Fruit fly (Drosophila melanogaster) whole organism, embryonic: ENCODE measurements around the gene CNMa.

Experiments used
- ATbp ChIP-seq: fragments of 200-800 bp; sonication (Bioruptor generic); optimal IDR thresholded peaks from 2 replicates; lab custom pipeline; 2017; ENCODE audit warnings: missing biosample characterization, mild to moderate bottlenecking, missing genetic modification characterization, missing genetic modification reagents
- B-H1 ChIP-seq: fragments of 200-800 bp; sonication (Bioruptor generic); IDR thresholded peaks from 3 replicates; pipeline ENCODE4 v1.3.6; 2022; ENCODE audit warnings: missing biosample characterization, missing genetic modification characterization
- Bdp1 ChIP-seq: fragments of 200-800 bp; sonication (Bioruptor generic); optimal IDR thresholded peaks from 3 replicates; lab custom pipeline; 2016; ENCODE audit warnings: missing biosample characterization, missing genetic modification characterization
- Bgb ChIP-seq: fragments of 200-800 bp; sonication (Bioruptor generic); IDR thresholded peaks from 2 replicates; pipeline ENCODE4 v1.3.6; 2022; ENCODE audit warnings: missing biosample characterization, missing genetic modification characterization; ENCODE audit not compliant: partially characterized antibody
- CG10462 ChIP-seq: fragments of 200-800 bp; sonication (Bioruptor generic); optimal IDR thresholded peaks from 2 replicates; lab custom pipeline; 2016; ENCODE audit warnings: missing biosample characterization, missing genetic modification characterization
- CG11085 ChIP-seq: fragments of 200-800 bp; sonication (Bioruptor generic); IDR thresholded peaks from 2 replicates; pipeline ENCODE4 v1.3.6; 2022; ENCODE audit warnings: missing biosample characterization, missing genetic modification characterization
- CG11093 ChIP-seq: fragments of 200-800 bp; sonication (Bioruptor generic); IDR thresholded peaks from 3 replicates; pipeline ENCODE4 v1.3.6; 2022; ENCODE audit warnings: missing biosample characterization, missing genetic modification characterization
- CG12299 ChIP-seq: fragments of 200-800 bp; sonication (Bioruptor generic); optimal IDR thresholded peaks from 2 replicates; lab custom pipeline; 2018; ENCODE audit warnings: missing biosample characterization, mild to moderate bottlenecking, missing genetic modification characterization
- CG17359 ChIP-seq: fragments of 200-800 bp; sonication (Bioruptor generic); optimal IDR thresholded peaks from 3 replicates; lab custom pipeline; 2018; ENCODE audit warnings: missing biosample characterization, mild to moderate bottlenecking, missing genetic modification characterization, moderate library complexity
- CG18599 ChIP-seq: fragments of 200-800 bp; sonication (Bioruptor generic); optimal IDR thresholded peaks from 3 replicates; lab custom pipeline; 2017; ENCODE audit warnings: missing biosample characterization, missing genetic modification characterization, mild to moderate bottlenecking, moderate library complexity, missing genetic modification reagents
- CG2120 ChIP-seq: fragments of 200-800 bp; sonication (Bioruptor generic); optimal IDR thresholded peaks from 3 replicates; lab custom pipeline; 2016; ENCODE audit warnings: missing biosample characterization, missing genetic modification characterization
- CG2202 ChIP-seq: fragments of 200-800 bp; sonication (Bioruptor generic); optimal IDR thresholded peaks from 2 replicates; lab custom pipeline; 2018; ENCODE audit warnings: missing biosample characterization, mild to moderate bottlenecking, missing genetic modification characterization
- CG32532 ChIP-seq: fragments of 200-800 bp; sonication (Bioruptor generic); IDR thresholded peaks from 2 replicates; pipeline ENCODE4 v1.3.6; 2022; ENCODE audit warnings: missing biosample characterization, missing genetic modification characterization
- CG3847 ChIP-seq: fragments of 200-800 bp; sonication (Bioruptor generic); IDR thresholded peaks from 2 replicates; pipeline ENCODE4 v1.3.6; 2022; ENCODE audit warnings: missing biosample characterization, missing genetic modification characterization
- CG4707 ChIP-seq: fragments of 200-800 bp; sonication (Bioruptor generic); optimal IDR thresholded peaks from 2 replicates; lab custom pipeline; 2018; ENCODE audit warnings: missing biosample characterization, mild to moderate bottlenecking, missing genetic modification characterization, moderate library complexity
- CG5180 ChIP-seq: fragments of 200-800 bp; sonication (Bioruptor generic); optimal IDR thresholded peaks from 3 replicates; lab custom pipeline; 2017; ENCODE audit warnings: missing biosample characterization, missing genetic modification characterization, mild to moderate bottlenecking, moderate library complexity, missing genetic modification reagents
- CG8765 ChIP-seq: fragments of 200-800 bp; sonication (Bioruptor generic); IDR thresholded peaks from 2 replicates; pipeline ENCODE4 v1.3.6; 2022; ENCODE audit warnings: missing biosample characterization, missing genetic modification characterization
- CG8924 ChIP-seq: fragments of 200-800 bp; optimal IDR thresholded peaks from 3 replicates; lab custom pipeline; 2019; ENCODE audit warnings: missing biosample characterization, mild to moderate bottlenecking, missing genetic modification characterization, moderate library complexity
- CG8944 ChIP-seq: fragments of 200-800 bp; sonication (Bioruptor generic); optimal IDR thresholded peaks from 3 replicates; lab custom pipeline; 2016; ENCODE audit warnings: missing biosample characterization, missing genetic modification characterization
- CG9797 ChIP-seq: fragments of 200-800 bp; sonication (Bioruptor generic); optimal IDR thresholded peaks from 3 replicates; lab custom pipeline; 2018; ENCODE audit warnings: missing biosample characterization, mild to moderate bottlenecking, missing genetic modification characterization
- CHES-1-like ChIP-seq: fragments of 200-800 bp; sonication (Bioruptor generic); optimal IDR thresholded peaks from 2 replicates; lab custom pipeline; 2016; ENCODE audit warnings: missing biosample characterization, missing genetic modification characterization
- Dp ChIP-seq: fragments of 200-800 bp; sonication (Bioruptor generic); optimal IDR thresholded peaks from 2 replicates; lab custom pipeline; 2018; ENCODE audit warnings: missing biosample characterization, mild to moderate bottlenecking, missing genetic modification characterization, moderate library complexity
- E2f1 ChIP-seq: fragments of 200-800 bp; sonication (Bioruptor generic); IDR thresholded peaks from 2 replicates; pipeline ENCODE4 v1.3.6; 2022; ENCODE audit warnings: missing biosample characterization, missing genetic modification characterization
- Eip74EF ChIP-seq, 2 experiments: fragments of 200-800 bp in 1 of 2; fragments of >200 bp in 1 of 2; sonication (Bioruptor generic) in 1 of 2; optimal IDR thresholded peaks; 2 replicates each; lab custom pipeline; 2017 to 2019; ENCODE audit warnings: missing biosample characterization in 2 of 2, missing genetic modification characterization in 2 of 2, mild to moderate bottlenecking in 1 of 2, moderate library complexity in 1 of 2
- GATAe ChIP-seq: fragments of 200-800 bp; sonication (Bioruptor generic); conservative IDR thresholded peaks from 2 replicates; pipeline ENCODE4 v1.3.6; 2022; ENCODE audit warnings: missing biosample characterization, missing genetic modification characterization
- Hmx ChIP-seq: fragments of 200-800 bp; sonication (Bioruptor generic); optimal IDR thresholded peaks from 2 replicates; lab custom pipeline; 2016; ENCODE audit warnings: missing biosample characterization, missing genetic modification characterization
- Hr3 ChIP-seq: fragments of 200-800 bp; sonication (Bioruptor generic); optimal IDR thresholded peaks from 3 replicates; lab custom pipeline; 2016; ENCODE audit warnings: missing biosample characterization, missing genetic modification characterization
- Kr ChIP-seq: fragments of 200-800 bp; sonication (Bioruptor generic); optimal IDR thresholded peaks from 2 replicates; lab custom pipeline; 2017; ENCODE audit warnings: missing biosample characterization, mild to moderate bottlenecking, missing genetic modification characterization
- Lim3 ChIP-seq: fragments of 200-800 bp; sonication (Bioruptor generic); IDR thresholded peaks from 2 replicates; pipeline ENCODE4 v1.3.6; 2022; ENCODE audit warnings: missing biosample characterization, missing genetic modification characterization
- MBD-R2 ChIP-seq: fragments of 200-800 bp; sonication (Bioruptor generic); IDR thresholded peaks from 2 replicates; pipeline ENCODE4 v1.3.6; 2022; ENCODE audit warnings: missing biosample characterization, missing genetic modification characterization
- Meics ChIP-seq: fragments of 200-800 bp; sonication (Bioruptor generic); optimal IDR thresholded peaks from 2 replicates; lab custom pipeline; 2017; ENCODE audit warnings: missing biosample characterization, mild to moderate bottlenecking, missing genetic modification characterization
- Rfx ChIP-seq: fragments of 200-800 bp; sonication (Bioruptor generic); IDR thresholded peaks from 2 replicates; pipeline ENCODE4 v1.3.6; 2022; ENCODE audit warnings: missing biosample characterization, missing genetic modification characterization
- Sox102F ChIP-seq: fragments of 200-800 bp; sonication (Bioruptor generic); optimal IDR thresholded peaks from 2 replicates; lab custom pipeline; 2018; ENCODE audit warnings: missing biosample characterization, mild to moderate bottlenecking, missing genetic modification characterization, moderate library complexity
- Sry-β ChIP-seq: fragments of 200-800 bp; sonication (Bioruptor generic); optimal IDR thresholded peaks from 2 replicates; lab custom pipeline; 2018; ENCODE audit warnings: missing biosample characterization, mild to moderate bottlenecking, missing genetic modification characterization, moderate library complexity
- Taf1 ChIP-seq: fragments of 200-800 bp; sonication (Bioruptor generic); IDR thresholded peaks from 2 replicates; pipeline ENCODE4 v1.3.6; 2022; ENCODE audit warnings: missing biosample characterization, missing genetic modification characterization
- ase ChIP-seq: fragments of 200-800 bp; sonication (Bioruptor generic); IDR thresholded peaks from 3 replicates; pipeline ENCODE4 v1.3.6; 2022; ENCODE audit warnings: missing biosample characterization, missing genetic modification characterization
- bcd ChIP-seq: fragments of 200-800 bp; sonication (Bioruptor generic); optimal IDR thresholded peaks from 2 replicates; lab custom pipeline; 2017; ENCODE audit warnings: missing biosample characterization, mild to moderate bottlenecking, missing genetic modification characterization
- ci ChIP-seq: fragments of 200-800 bp; sonication (Bioruptor generic); IDR thresholded peaks from 3 replicates; pipeline ENCODE4 v1.3.6; 2022; ENCODE audit warnings: missing biosample characterization, missing genetic modification characterization
- cwo ChIP-seq: fragments of 200-800 bp; sonication (Bioruptor generic); optimal IDR thresholded peaks from 3 replicates; lab custom pipeline; 2017; ENCODE audit warnings: missing biosample characterization, missing genetic modification characterization, mild to moderate bottlenecking, moderate library complexity, missing genetic modification reagents
- esg ChIP-seq: fragments of 200-800 bp; sonication (Bioruptor generic); conservative IDR thresholded peaks from 2 replicates; pipeline ENCODE4 v1.3.6; 2022; ENCODE audit warnings: missing biosample characterization, missing genetic modification characterization
- ftz-f1 ChIP-seq: fragments of 200-800 bp; sonication (Bioruptor generic); optimal IDR thresholded peaks from 2 replicates; lab custom pipeline; 2016; ENCODE audit warnings: missing biosample characterization, missing genetic modification characterization
- lab ChIP-seq: fragments of 200-800 bp; sonication (Bioruptor generic); optimal IDR thresholded peaks from 3 replicates; lab custom pipeline; 2017; ENCODE audit warnings: missing biosample characterization, missing genetic modification characterization, mild to moderate bottlenecking, moderate library complexity, missing genetic modification reagents
- nerfin-2 ChIP-seq: fragments of 200-800 bp; sonication (Bioruptor generic); IDR thresholded peaks from 2 replicates; pipeline ENCODE4 v1.3.6; 2022; ENCODE audit warnings: missing biosample characterization, missing genetic modification characterization; ENCODE audit not compliant: partially characterized antibody
- pan ChIP-seq, 4 experiments: fragments of >200 bp in 3 of 4; fragments of 200-800 bp in 1 of 4; sonication (Bioruptor generic) in 1 of 4; optimal IDR thresholded peaks in 3 of 4; IDR thresholded peaks in 1 of 4; 2 replicates each; pipeline versions ENCODE4 v1.3.6 to Lab custom; 2017 to 2022; ENCODE audit warnings: missing biosample characterization in 2 of 4, missing genetic modification characterization in 2 of 4, mixed read lengths in 1 of 4
- row ChIP-seq: fragments of 200-800 bp; sonication (Bioruptor generic); IDR thresholded peaks from 3 replicates; pipeline ENCODE4 v1.3.6; 2022; ENCODE audit warnings: missing biosample characterization, missing genetic modification characterization
- sqz ChIP-seq: fragments of 200-800 bp; sonication (Bioruptor generic); optimal IDR thresholded peaks from 3 replicates; lab custom pipeline; 2018; ENCODE audit warnings: missing biosample characterization, mild to moderate bottlenecking, missing genetic modification characterization
- sug ChIP-seq: fragments of 200-800 bp; optimal IDR thresholded peaks from 2 replicates; lab custom pipeline; 2019; ENCODE audit warnings: missing biosample characterization, mild to moderate bottlenecking, missing genetic modification characterization, moderate library complexity
- ttk ChIP-seq: fragments of 200-800 bp; sonication (Bioruptor generic); IDR thresholded peaks from 2 replicates; pipeline ENCODE4 v2.1.2; 2022; ENCODE audit warnings: missing biosample characterization, missing genetic modification characterization
- tx ChIP-seq: fragments of 200-800 bp; sonication (Bioruptor generic); optimal IDR thresholded peaks from 2 replicates; lab custom pipeline; 2016; ENCODE audit warnings: missing biosample characterization, missing genetic modification characterization

The CNMa gene

DNA sequence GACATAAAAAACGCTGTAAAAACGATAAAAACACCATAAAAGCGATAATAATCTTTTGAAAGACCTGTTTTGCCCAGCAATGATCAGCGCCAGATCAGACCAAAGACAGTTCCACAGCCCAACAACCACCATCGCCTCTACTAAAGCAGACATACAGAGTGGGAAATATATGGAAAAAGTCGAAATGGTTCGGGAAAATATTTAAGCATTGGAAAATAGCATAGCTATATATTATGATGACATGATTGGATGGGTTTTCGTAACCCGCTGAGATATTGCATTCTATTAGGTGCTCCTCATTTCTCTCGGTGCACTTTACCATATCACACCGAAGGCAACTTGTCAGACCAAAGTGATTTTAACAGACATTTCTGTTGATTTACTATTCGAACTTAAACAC lies 46.8 kb downstream of the CNMa start (continued):
- TF ChIP-seq nerfin-2 (GFP tag; lab: Robert Waterston, UW) (no peak), CG9797 (GFP tag; lab: Kevin White, UChicago) (peak; percentile 1), Bgb (GFP tag; lab: Robert Waterston, UW) (no peak), ci (peak; percentile 94), Lim3 (GFP tag; lab: Robert Waterston, UW) (peak; percentile 53), esg (GFP tag; lab: Robert Waterston, UW) (peak; percentile 94), CG11093 (GFP tag; lab: Robert Waterston, UW) (peak; percentile 76; the same call in 2 of the 3 replicates), CG8924 (tag; lab: Kevin White, UChicago) (peak; percentile 90), Sry-β (GFP tag; lab: Kevin White, UChicago) (no peak), row (GFP tag; lab: Robert Waterston, UW) (peak; percentile 92), CG18599 (GFP tag; lab: Kevin White, UChicago) (no peak), Hmx (no peak), CG8944 (GFP tag; lab: Kevin White, UChicago) (peak; percentile 83), Rfx (GFP tag; lab: Robert Waterston, UW) (peak; percentile 97), CHES-1-like (peak; percentile 80), ftz-f1 (no peak), CG5180 (GFP tag; lab: Kevin White, UChicago) (peak; percentile 76), Meics (GFP tag; lab: Kevin White, UChicago) (peak; percentile 89), Taf1 (peak; percentile 79), CG4707 (GFP tag; lab: Kevin White, UChicago) (peak; percentile 63), tx (GFP tag; lab: Kevin White, UChicago) (peak; percentile 89), Eip74EF (GFP tag; optimal IDR thresholded peaks at IDR 0.05; lab: Kevin White, UChicago) (peak in 1 of 2 experiments; percentile 76), GATAe (GFP tag; lab: Robert Waterston, UW) (peak; percentile 67; the same call in 1 of the 2 replicates), lab (GFP tag; lab: Kevin White, UChicago) (peak; percentile 94), pan (optimal IDR thresholded peaks at IDR 0.05; lab: Kevin White, UChicago) (no peak), pan (GFP tag; optimal IDR thresholded peaks at IDR 0.05 in 1 of 2, IDR thresholded peaks at IDR 0.05 in 1 of 2) (peak in 1 of 2 experiments; percentile 94), bcd (GFP tag; lab: Kevin White, UChicago) (peak; percentile 83), Bdp1 (peak; percentile 73), B-H1 (GFP tag; lab: Robert Waterston, UW) (peak; percentile 89), CG10462 (GFP tag; lab: Kevin White, UChicago) (peak; percentile 75), CG8765 (GFP tag; lab: Robert Waterston, UW) (peak; percentile 30; the same call in 1 of the 2 replicates), CG12299 (tag; lab: Kevin White, UChicago) (peak; percentile 74), CG3847 (GFP tag; lab: Robert Waterston, UW) (peak; percentile 86), MBD-R2 (GFP tag; lab: Robert Waterston, UW) (peak; percentile 78; the same call in 1 of the 2 replicates), CG11085 (GFP tag; lab: Robert Waterston, UW) (peak; percentile 86), CG2202 (tag; lab: Kevin White, UChicago) (peak; percentile 24), E2f1 (GFP tag; lab: Robert Waterston, UW) (peak; percentile 91), cwo (GFP tag; lab: Kevin White, UChicago) (peak; percentile 81), Sox102F (peak; percentile 89), CG17359 (tag; lab: Kevin White, UChicago) (peak; percentile 91), CG2120 (GFP tag; lab: Kevin White, UChicago) (peak; percentile 92), ase (GFP tag; lab: Robert Waterston, UW) (peak; percentile 86; the same call in 2 of the 3 replicates), Dp (no peak), CG32532 (GFP tag; lab: Robert Waterston, UW) (peak; percentile 93), ATbp (GFP tag; lab: Kevin White, UChicago) (peak; percentile 83), ttk (GFP tag; lab: Robert Waterston, UW) (peak; percentile 89), Hr3 (GFP tag; lab: Kevin White, UChicago) (peak; percentile 81), Kr (no peak), sqz (GFP tag; lab: Kevin White, UChicago) (no peak), sug (tag; lab: Kevin White, UChicago) (peak; percentile 70)
